Worm (Caenorhabditis elegans) whole organism, L4/young adult: ENCODE results near the gene zig-10.

Experiments
- W03F9.2 ChIP-seq: fragments of 150-350 bp; optimal IDR thresholded peaks from 2 replicates; lab custom pipeline; 2014; ENCODE audit warnings: missing biosample characterization, missing genetic modification characterization
- dao-5 ChIP-seq: sonication (generic microtip); optimal IDR thresholded peaks from 2 replicates; lab custom pipeline; 2016; ENCODE audit warnings: missing genotype, missing genetic modification characterization, moderate library complexity, missing compliant biosample characterization
- him-1 ChIP-seq: sonication (generic microtip); optimal IDR thresholded peaks from 2 replicates; lab custom pipeline; 2016; ENCODE audit warnings: missing genotype, missing genetic modification reagents, missing genetic modification characterization, missing compliant biosample characterization

zig-10 gene

DNA sequence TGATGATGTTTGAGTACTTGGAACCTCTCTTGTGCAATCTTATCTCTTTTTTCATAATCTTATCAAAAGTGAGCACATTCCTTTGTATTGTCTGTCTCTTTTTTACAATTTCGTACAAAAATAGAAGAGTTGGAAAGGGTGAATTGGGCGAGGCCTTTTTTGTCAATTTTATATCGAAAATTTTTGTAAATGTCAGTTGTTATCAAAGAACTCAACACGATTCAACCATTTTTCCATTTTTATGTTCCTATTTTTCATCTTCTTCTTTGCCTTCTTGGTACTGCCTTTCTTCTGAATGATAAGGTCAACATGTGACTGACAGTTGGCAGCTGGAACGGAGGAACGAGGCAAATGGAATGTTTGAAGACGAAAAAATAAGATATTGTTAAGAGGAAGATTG is 15.3 kb downstream of the zig-10 start:
- no peak for TF ChIP-seq him-1 (tag; lab: Kevin White, UChicago)
- no peak for TF ChIP-seq dao-5 (tag; lab: Kevin White, UChicago)
- TF ChIP-seq W03F9.2 (tag; lab: Kevin White, UChicago) = no peak

- TF ChIP-seq W03F9.2 (tag; lab: Kevin White, UChicago) (no peak), dao-5 (tag; lab: Kevin White, UChicago) (no peak), him-1 (tag; lab: Kevin White, UChicago) (no peak)
Measured at ce11 chrII:6417999-6418398, 19.5 kb downstream of the zig-10 start.

DNA sequence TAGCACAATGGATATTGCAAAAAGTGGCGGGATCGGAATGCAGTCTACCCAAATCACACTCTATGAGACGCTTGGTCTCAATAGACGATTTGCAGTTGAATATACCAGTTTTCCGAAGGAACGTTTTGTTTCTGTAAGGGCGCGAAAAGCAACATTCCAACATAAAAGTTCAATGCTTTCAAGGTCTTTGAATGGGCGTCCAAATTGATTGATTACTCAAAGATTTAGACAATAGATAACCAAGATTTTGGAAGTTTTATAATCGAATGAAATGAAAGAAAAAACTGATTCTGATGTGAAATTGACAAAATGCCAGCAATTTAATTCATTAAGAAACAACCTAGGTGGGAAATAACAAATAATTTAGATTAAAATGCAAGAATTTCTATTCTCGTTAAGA is 20.7 kb downstream of the zig-10 start:
- TF ChIP-seq W03F9.2 (tag; lab: Kevin White, UChicago) (no peak), dao-5 (tag; lab: Kevin White, UChicago) (no peak), him-1 (tag; lab: Kevin White, UChicago) (no peak)

- no peak for TF ChIP-seq W03F9.2 (tag; lab: Kevin White, UChicago)
- no peak for TF ChIP-seq dao-5 (tag; lab: Kevin White, UChicago)
- no peak for TF ChIP-seq him-1 (tag; lab: Kevin White, UChicago)
Measured at ce11 chrII:6422812-6423211, 24.3 kb downstream of the zig-10 start, which contains the start of gene K03H9.3. K03H9.3 (plus strand) TSS chrII:6423112.

DNA sequence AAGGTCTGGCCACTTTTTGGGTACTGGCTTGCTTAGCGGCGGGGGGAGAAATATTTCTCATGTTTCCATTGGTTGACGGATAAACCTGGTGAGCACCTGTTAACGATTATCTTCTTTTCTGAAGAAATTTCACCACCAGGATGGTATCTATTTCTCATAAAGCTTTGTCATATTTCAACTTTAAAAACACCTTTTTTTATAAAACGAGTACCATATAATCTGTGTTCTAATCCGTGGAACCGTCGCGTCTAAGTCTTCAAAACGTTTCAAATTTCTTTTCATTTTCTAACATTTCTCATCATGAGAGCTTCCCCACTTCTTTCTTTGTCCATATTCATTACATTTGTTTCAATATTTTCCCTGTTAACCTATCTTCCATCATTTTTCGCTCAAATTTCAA is 27.5 kb downstream of the zig-10 start, which contains the start of gene col-75:
col-75 (plus strand) TSS at position 301 of the 400 bp plus-strand sequence.
- TF ChIP-seq W03F9.2 (tag; lab: Kevin White, UChicago) = no peak
- no peak for TF ChIP-seq dao-5 (tag; lab: Kevin White, UChicago)
- no peak for TF ChIP-seq him-1 (tag; lab: Kevin White, UChicago)

DNA sequence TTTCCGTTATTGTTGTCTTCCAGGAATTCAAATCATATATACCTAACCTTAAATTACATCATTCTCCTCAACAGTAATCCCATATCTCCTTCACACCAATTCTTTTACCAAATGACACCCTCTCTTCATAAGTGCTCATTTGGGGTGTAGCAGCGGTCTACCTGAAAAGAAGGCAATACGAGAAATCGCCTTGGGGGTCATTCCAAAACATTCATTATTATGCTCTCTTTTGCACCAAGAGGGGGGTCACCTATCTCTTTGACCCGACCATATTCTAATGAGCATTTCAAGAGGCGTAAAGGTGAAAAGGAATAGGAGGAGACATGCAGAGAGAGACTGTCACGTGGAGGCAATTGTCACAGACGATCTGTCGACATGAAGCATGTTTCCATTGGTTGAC is 38.3 kb downstream of the zig-10 start:
- TF ChIP-seq him-1 (tag; lab: Kevin White, UChicago) (no peak), W03F9.2 (tag; lab: Kevin White, UChicago) (no peak), dao-5 (tag; lab: Kevin White, UChicago) (no peak)

- TF ChIP-seq dao-5 (tag; lab: Kevin White, UChicago) (no peak), him-1 (tag; lab: Kevin White, UChicago) (no peak), W03F9.2 (tag; lab: Kevin White, UChicago) (no peak)
Measured at ce11 chrII:6441128-6441527, 42.6 kb downstream of the zig-10 start, which contains the start of gene cutl-16. cutl-16 (plus strand) TSS chrII:6441428.

- TF ChIP-seq him-1 (tag; lab: Kevin White, UChicago) (no peak), W03F9.2 (tag; lab: Kevin White, UChicago) (no peak), dao-5 (tag; lab: Kevin White, UChicago) (no peak)
Measured at ce11 chrII:6443710-6444109, 45.2 kb downstream of the zig-10 start, which contains the start of gene K06A1.2. K06A1.2 (plus strand) TSS chrII:6444010.

DNA sequence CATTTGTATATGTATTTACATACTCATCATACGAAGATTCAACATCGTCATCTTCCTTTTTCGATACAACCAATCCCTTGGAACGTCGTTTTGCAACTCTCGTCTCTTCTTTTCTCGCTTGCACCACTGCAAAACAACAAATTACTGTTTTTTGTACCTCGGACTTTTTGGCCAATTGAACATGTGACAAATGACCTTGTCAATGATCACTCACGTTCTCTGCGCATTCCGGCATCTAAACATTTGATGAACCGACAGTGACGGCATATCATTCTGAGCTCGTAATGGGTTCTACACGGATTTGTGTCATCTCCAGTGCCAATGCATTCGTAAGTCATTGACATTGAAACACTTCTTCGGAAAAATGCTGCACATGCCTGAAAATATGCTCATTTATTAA is 49.7 kb downstream of the zig-10 start:
- TF ChIP-seq dao-5 (tag; lab: Kevin White, UChicago) (no peak), him-1 (tag; lab: Kevin White, UChicago) (no peak), W03F9.2 (tag; lab: Kevin White, UChicago) (no peak)

DNA sequence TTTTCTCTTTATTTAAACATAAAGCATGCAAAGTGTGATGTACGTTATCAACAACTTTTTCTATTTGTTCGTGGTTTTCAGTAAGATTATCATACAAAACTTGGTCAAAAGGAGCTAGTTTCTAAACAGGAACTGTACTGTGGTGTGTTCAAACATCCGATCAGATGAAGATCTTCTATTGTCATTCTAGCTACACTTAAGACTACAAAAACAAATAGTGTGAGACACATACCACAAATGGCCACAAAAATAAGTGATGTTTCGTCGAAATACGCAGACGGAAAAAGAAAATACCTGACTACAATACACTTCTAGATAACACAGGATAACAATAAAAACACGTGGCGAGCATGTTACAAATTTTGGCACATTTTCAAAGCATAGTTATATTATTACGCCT is 50.1 kb downstream of the zig-10 start:
- TF ChIP-seq dao-5 (tag; lab: Kevin White, UChicago) = no peak
- TF ChIP-seq him-1 (tag; lab: Kevin White, UChicago) = no peak
- TF ChIP-seq W03F9.2 (tag; lab: Kevin White, UChicago) = no peak

DNA sequence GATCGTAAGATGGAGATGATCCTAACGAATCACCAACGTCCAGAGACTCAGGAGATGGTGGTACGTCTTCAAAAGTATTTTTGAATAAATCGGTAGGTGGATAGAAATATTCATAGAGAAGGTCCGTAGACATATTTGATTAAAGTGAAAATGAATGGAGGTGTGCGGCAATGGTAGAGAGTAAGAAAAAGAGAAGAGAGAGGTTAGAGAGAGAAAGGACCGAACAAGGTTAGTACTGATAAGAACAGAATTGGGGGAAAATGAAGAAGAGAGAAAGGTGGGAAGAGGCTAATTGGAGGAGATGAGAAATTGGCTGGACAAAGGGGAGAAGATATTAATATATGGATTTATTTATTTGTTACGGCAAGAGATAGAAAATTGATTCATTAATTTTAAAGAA is 51.1 kb downstream of the zig-10 start, which contains the start of gene nhr-22:
nhr-22 (minus strand) TSS at position 137 of the 400 bp plus-strand sequence.
- TF ChIP-seq dao-5 (tag; lab: Kevin White, UChicago) = no peak
- no peak for TF ChIP-seq him-1 (tag; lab: Kevin White, UChicago)
- no peak for TF ChIP-seq W03F9.2 (tag; lab: Kevin White, UChicago)
